Worm (Caenorhabditis elegans): Measurements from ENCODE around the gene lsm-4.

- TF ChIP-seq lin-15B (tag; optimal IDR thresholded peaks at IDR 0.05): no peak
- TF ChIP-seq ceh-82 (tag; optimal IDR thresholded peaks at IDR 0.05): no peak
Observed at ce11 chrII:7242754-7243153, 10.2 kb downstream of the lsm-4 start.
